Worm (Caenorhabditis elegans): Measurements from ENCODE around the gene F32A5.8.

The F32A5.8 gene

DNA sequence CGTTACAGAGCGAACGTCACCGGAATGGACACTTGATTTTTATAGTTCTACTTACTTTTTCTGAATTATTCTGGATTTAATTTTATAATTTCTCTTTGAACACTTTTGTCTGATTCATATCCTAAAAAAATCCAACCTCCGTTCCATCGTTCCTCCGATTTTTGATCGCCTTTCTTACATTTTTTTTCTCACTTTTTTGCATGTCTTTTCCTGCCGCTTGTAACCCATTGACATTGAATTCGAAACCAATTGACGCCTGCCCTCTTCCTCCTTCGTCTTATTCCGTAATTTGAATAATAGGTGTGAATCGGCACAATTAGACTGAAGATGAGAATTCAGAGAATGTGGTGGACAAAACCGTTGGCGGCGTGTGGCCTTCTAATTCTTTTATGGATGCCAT lies 10.3 kb upstream of the F32A5.8 start, which contains the start of gene skpo-3:
skpo-3 (plus strand) TSS at position 301 of the 400 bp plus-strand sequence.
- TF ChIP-seq lir-3 (tag; optimal IDR thresholded peaks at IDR 0.05) = no peak
- no peak for TF ChIP-seq nhr-42 (GFP tag; IDR thresholded peaks at IDR 0.05)
- no peak for TF ChIP-seq aly-2 (tag; optimal IDR thresholded peaks at IDR 0.05)
- no peak for TF ChIP-seq nhr-237 (tag; optimal IDR thresholded peaks at IDR 0.05)
- TF ChIP-seq nhr-48 (tag; optimal IDR thresholded peaks at IDR 0.05) = no peak
- TF ChIP-seq pha-4 (GFP tag; IDR thresholded peaks at IDR 0.05) = no peak
- no peak for TF ChIP-seq pha-4 (tag; optimal IDR thresholded peaks at IDR 0.05)
- TF ChIP-seq ztf-7 (tag; optimal IDR thresholded peaks at IDR 0.05) = no peak
- TF ChIP-seq dpl-1 (GFP tag; optimal IDR thresholded peaks at IDR 0.05) = no peak
- TF ChIP-seq F26F4.8 (GFP tag; conservative IDR thresholded peaks at IDR 0.05) = no peak
- TF ChIP-seq gei-8 (GFP tag; optimal IDR thresholded peaks at IDR 0.05) = no peak
- no peak for TF ChIP-seq attf-4 (tag; optimal IDR thresholded peaks at IDR 0.05)
- TF ChIP-seq ceh-62 (tag; optimal IDR thresholded peaks at IDR 0.05) = no peak
- TF ChIP-seq tra-1 (GFP tag; IDR thresholded peaks at IDR 0.05) = no peak
- no peak for TF ChIP-seq F49E8.2 (tag; optimal IDR thresholded peaks at IDR 0.05; ENCODE audit: borderline replicate concordance)
- no peak for TF ChIP-seq jun-1 (tag; optimal IDR thresholded peaks at IDR 0.05)
- no peak for TF ChIP-seq T26A8.4 (GFP tag; IDR thresholded peaks at IDR 0.05)
- no peak for TF ChIP-seq cey-2 (tag; optimal IDR thresholded peaks at IDR 0.05; ENCODE audit: borderline replicate concordance, insufficient read depth)
- no peak for TF ChIP-seq nhr-28 (tag; optimal IDR thresholded peaks at IDR 0.05)
- TF ChIP-seq rbr-2 (tag; optimal IDR thresholded peaks at IDR 0.05) = no peak
- TF ChIP-seq R02D3.7 (tag; optimal IDR thresholded peaks at IDR 0.05) = no peak

DNA sequence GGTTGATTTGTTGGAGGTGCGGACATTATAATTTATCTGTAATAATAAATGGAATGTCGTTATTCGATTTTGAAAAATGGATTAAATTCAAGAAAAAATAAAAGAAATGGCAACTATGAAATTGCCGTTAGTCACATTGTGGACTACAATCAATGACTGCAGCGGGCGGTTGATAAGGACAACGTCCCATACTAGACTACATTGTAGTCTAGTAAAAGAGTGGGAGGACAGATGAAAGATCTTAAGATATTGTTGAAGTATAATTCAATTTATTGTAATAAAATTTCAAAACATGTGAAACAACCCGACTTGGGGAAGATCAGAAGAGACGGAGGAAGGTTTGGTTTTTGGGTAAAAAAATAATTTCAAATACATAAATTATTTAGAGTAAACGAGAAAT lies 3.9 kb upstream of the F32A5.8 start, which contains the start of the genes prx-13 and ada-2:
prx-13 (minus strand) TSS at position 38 of the 400 bp plus-strand sequence.
ada-2 (plus strand) TSS at position 282 of the 400 bp plus-strand sequence.
- TF ChIP-seq hlh-30 (tag; optimal IDR thresholded peaks at IDR 0.05; ENCODE audit: insufficient read depth) = peak; percentile 25
- TF ChIP-seq mdt-29 (GFP tag; IDR thresholded peaks at IDR 0.05) = no peak
- no peak for TF ChIP-seq nhr-10 (tag; optimal IDR thresholded peaks at IDR 0.05)
- no peak for TF ChIP-seq zip-11 (GFP tag; IDR thresholded peaks at IDR 0.05)
- TF ChIP-seq nhr-76 (tag; optimal IDR thresholded peaks at IDR 0.05) = no peak
- TF ChIP-seq D1046.2 (GFP tag; IDR thresholded peaks at IDR 0.05) = no peak
- TF ChIP-seq madf-5 (GFP tag; IDR thresholded peaks at IDR 0.05) = no peak
- no peak for TF ChIP-seq dmd-8 (GFP tag; IDR thresholded peaks at IDR 0.05)
- no peak for TF ChIP-seq Y75B8A.6 (GFP tag; IDR thresholded peaks at IDR 0.05)
- TF ChIP-seq F44E2.7 (GFP tag; IDR thresholded peaks at IDR 0.05) = no peak
- no peak for TF ChIP-seq rbr-2 (tag; optimal IDR thresholded peaks at IDR 0.05)
- TF ChIP-seq nhr-6 (tag; optimal IDR thresholded peaks at IDR 0.05) = peak; percentile 50
- TF ChIP-seq egl-43 (GFP tag; IDR thresholded peaks at IDR 0.05) = no peak
- TF ChIP-seq lir-3 (tag; optimal IDR thresholded peaks at IDR 0.05) = peak; percentile 5
- no peak for TF ChIP-seq hmg-1.1 (GFP tag; IDR thresholded peaks at IDR 0.05)
- no peak for TF ChIP-seq nhr-41 (GFP tag; IDR thresholded peaks at IDR 0.05)
- peak; percentile 40 for TF ChIP-seq nhr-77 (tag; optimal IDR thresholded peaks at IDR 0.05)
- no peak for TF ChIP-seq ctbp-1 (GFP tag; IDR thresholded peaks at IDR 0.05)
- TF ChIP-seq ceh-28 (tag; optimal IDR thresholded peaks at IDR 0.05) = no peak
- no peak for TF ChIP-seq ZK546.5 (tag; optimal IDR thresholded peaks at IDR 0.05)
- no peak for TF ChIP-seq ceh-20 (GFP tag; IDR thresholded peaks at IDR 0.05)
- no peak for TF ChIP-seq unc-39 (tag; optimal IDR thresholded peaks at IDR 0.05)
- TF ChIP-seq madf-9 (GFP tag; conservative IDR thresholded peaks at IDR 0.05) = no peak
- TF ChIP-seq F10B5.3 (tag; optimal IDR thresholded peaks at IDR 0.05) = no peak
- TF ChIP-seq gei-8 (GFP tag; optimal IDR thresholded peaks at IDR 0.05) = no peak
- TF ChIP-seq nhr-102 (tag; optimal IDR thresholded peaks at IDR 0.05) = no peak
- no peak for TF ChIP-seq zip-2 (tag; optimal IDR thresholded peaks at IDR 0.05)
- peak; percentile 98 for TF ChIP-seq nhr-28 (tag; optimal IDR thresholded peaks at IDR 0.05)
- peak in 1 of 2 experiments; percentile 3 for TF ChIP-seq lsy-2 (tag; optimal IDR thresholded peaks at IDR 0.05)
- TF ChIP-seq cey-2 (tag; optimal IDR thresholded peaks at IDR 0.05; ENCODE audit: borderline replicate concordance, insufficient read depth) = no peak
- TF ChIP-seq pqm-1 (tag; optimal IDR thresholded peaks at IDR 0.05) = peak; percentile 76
- TF ChIP-seq F49E8.2 (tag; optimal IDR thresholded peaks at IDR 0.05; ENCODE audit: borderline replicate concordance) = no peak
- TF ChIP-seq fos-1 (tag; optimal IDR thresholded peaks at IDR 0.05) = no peak
- TF ChIP-seq hlh-11 (tag; optimal IDR thresholded peaks at IDR 0.05) = peak; percentile 46
- TF ChIP-seq dmd-6 (GFP tag; IDR thresholded peaks at IDR 0.05) = peak; percentile 53
- TF ChIP-seq nhr-237 (tag; optimal IDR thresholded peaks at IDR 0.05) = no peak
- peak; percentile 45 for TF ChIP-seq dve-1 (tag; optimal IDR thresholded peaks at IDR 0.05; ENCODE audit: insufficient read depth)

All from whole organism, L4 larva.